Worm (Caenorhabditis elegans): ENCODE results near the gene C49C3.10.

DNA sequence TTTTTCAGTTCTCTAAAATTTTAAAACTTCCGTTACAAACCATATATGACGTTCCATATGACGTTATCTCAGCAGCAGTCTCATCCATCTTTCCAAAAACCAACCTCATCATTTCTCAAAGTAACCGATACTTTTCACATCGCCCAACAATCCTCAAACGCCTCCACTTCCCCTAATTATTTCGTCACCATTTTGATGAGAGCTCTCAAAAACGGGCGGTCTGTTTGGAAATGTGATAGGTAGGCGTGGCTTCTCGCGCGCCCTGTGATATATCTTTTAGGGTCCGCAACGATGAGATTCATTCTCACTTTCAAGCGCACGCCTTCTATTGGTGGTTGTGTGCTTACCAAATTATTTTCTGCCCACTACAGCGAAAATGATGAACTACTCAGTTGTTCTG lies 29.5 kb upstream of the C49C3.10 start, which contains the start of gene trh-1:
- no peak for TF ChIP-seq ceh-90 (tag; optimal IDR thresholded peaks at IDR 0.05)
- no peak for TF ChIP-seq fkh-10 (GFP tag; optimal IDR thresholded peaks at IDR 0.05)
- TF ChIP-seq pqm-1 (tag; optimal IDR thresholded peaks at IDR 0.05) = no peak
- TF ChIP-seq hlh-4 (tag; optimal IDR thresholded peaks at IDR 0.05) = no peak
- TF ChIP-seq fos-1 (tag; optimal IDR thresholded peaks at IDR 0.05) = no peak
- no peak for TF ChIP-seq mdl-1 (tag; optimal IDR thresholded peaks at IDR 0.05)
- no peak for TF ChIP-seq C16A3.4 (tag; optimal IDR thresholded peaks at IDR 0.05)
- TF ChIP-seq ama-1 (optimal IDR thresholded peaks at IDR 0.05) = no peak
